Fruit fly (Drosophila melanogaster) Kc167 (cell line): ENCODE data around the gene CG9624.

Experiments
- Myc ChIP-seq: fragments of >200 bp; optimal IDR thresholded peaks from 2 replicates; lab custom pipeline; 2017; ENCODE audit warnings: missing external identifiers
- Sin3A ChIP-seq: fragments of >200 bp; optimal IDR thresholded peaks from 2 replicates; lab custom pipeline; 2018; ENCODE audit warnings: missing external identifiers
- h ChIP-seq: fragments of >200 bp; optimal IDR thresholded peaks from 3 replicates; lab custom pipeline; 2018; ENCODE audit warnings: missing external identifiers
- insv ChIP-seq: fragments of >200 bp; optimal IDR thresholded peaks from 3 replicates; lab custom pipeline; 2018; ENCODE audit warnings: missing external identifiers
- psq ChIP-seq: fragments of >200 bp; optimal IDR thresholded peaks from 2 replicates; lab custom pipeline; 2017; ENCODE audit warnings: missing external identifiers
- ttk ChIP-seq: sonication (Bioruptor generic); optimal IDR thresholded peaks from 2 replicates; lab custom pipeline; 2017; ENCODE audit warnings: missing external identifiers

Gene CG9624

dm6 chr3R:14229045-14229444 lies at the start of gene CG9624:
Gene CG9624, minus strand, starts transcription at chr3R:14229145.
- TF ChIP-seq psq (lab: Kevin White, UChicago) (no peak), Sin3A (no peak)

dm6 chr3R:14277894-14278522 lies 49.1 kb upstream of the CG9624 start:
- TF ChIP-seq h (lab: Kevin White, UChicago) (no peak), insv (lab: Kevin White, UChicago) (no peak), Sin3A (no peak), ttk (lab: Kevin White, UChicago) (no peak), psq (lab: Kevin White, UChicago) (no peak), Myc (lab: Kevin White, UChicago) (no peak)

- TF ChIP-seq psq (lab: Kevin White, UChicago), result no peak
- no peak for TF ChIP-seq Sin3A
- TF ChIP-seq insv (lab: Kevin White, UChicago), result no peak
Observed at dm6 chr3R:14275519-14276172, 46.7 kb upstream of the CG9624 start.

dm6 chr3R:14262087-14262486 lies 33.1 kb upstream of the CG9624 start, which contains the start of the genes CG14839 and CG14841:
Gene CG14839, plus strand, starts transcription at chr3R:14262387.
Gene CG14841, minus strand, starts transcription at chr3R:14262418.
- TF ChIP-seq ttk (lab: Kevin White, UChicago) (no peak), Sin3A (no peak), Myc (lab: Kevin White, UChicago) (no peak), insv (lab: Kevin White, UChicago) (no peak), psq (lab: Kevin White, UChicago) (no peak), h (lab: Kevin White, UChicago) (no peak)

- no peak for TF ChIP-seq Myc (lab: Kevin White, UChicago)
- no peak for TF ChIP-seq Sin3A
- TF ChIP-seq ttk (lab: Kevin White, UChicago), result no peak
- TF ChIP-seq psq (lab: Kevin White, UChicago), result no peak
- TF ChIP-seq h (lab: Kevin White, UChicago), result no peak
- TF ChIP-seq insv (lab: Kevin White, UChicago), result no peak
Observed at dm6 chr3R:14261113-14261512, 32.2 kb upstream of the CG9624 start, which contains the start of gene CG14840. Gene CG14840, minus strand, starts transcription at chr3R:14261213.

dm6 chr3R:14259821-14260220 lies 30.9 kb upstream of the CG9624 start, which contains the start of gene MetRS-m:
Gene MetRS-m, minus strand, starts transcription at chr3R:14259991.
- TF ChIP-seq Myc (lab: Kevin White, UChicago), result no peak
- no peak for TF ChIP-seq insv (lab: Kevin White, UChicago)
- TF ChIP-seq h (lab: Kevin White, UChicago), result no peak
- no peak for TF ChIP-seq psq (lab: Kevin White, UChicago)

- TF ChIP-seq Sin3A (no peak), psq (lab: Kevin White, UChicago) (no peak), insv (lab: Kevin White, UChicago) (no peak), ttk (lab: Kevin White, UChicago) (no peak), h (lab: Kevin White, UChicago) (no peak), Myc (lab: Kevin White, UChicago) (no peak)
Observed at dm6 chr3R:14255808-14256207, 26.9 kb upstream of the CG9624 start, which contains the start of gene CG43179. Gene CG43179, plus strand, starts transcription at chr3R:14256108.

- TF ChIP-seq ttk (lab: Kevin White, UChicago), result no peak
- no peak for TF ChIP-seq insv (lab: Kevin White, UChicago)
- no peak for TF ChIP-seq Myc (lab: Kevin White, UChicago)
- no peak for TF ChIP-seq Sin3A
- TF ChIP-seq psq (lab: Kevin White, UChicago), result no peak
- TF ChIP-seq h (lab: Kevin White, UChicago), result no peak
Observed at dm6 chr3R:14245371-14245770, 16.4 kb upstream of the CG9624 start, which contains the start of gene CG9616. Gene CG9616, minus strand, starts transcription at chr3R:14245471.

- no peak for TF ChIP-seq insv (lab: Kevin White, UChicago)
Observed at dm6 chr3R:14244577-14244976, 15.6 kb upstream of the CG9624 start, which contains the start of gene CG43291. Gene CG43291, minus strand, starts transcription at chr3R:14244677.

- TF ChIP-seq Myc (lab: Kevin White, UChicago), result no peak
- TF ChIP-seq insv (lab: Kevin White, UChicago), result no peak
- no peak for TF ChIP-seq ttk (lab: Kevin White, UChicago)
- TF ChIP-seq h (lab: Kevin White, UChicago), result no peak
- TF ChIP-seq psq (lab: Kevin White, UChicago), result no peak
- TF ChIP-seq Sin3A, result no peak
Observed at dm6 chr3R:14226662-14227061, 2.3 kb downstream of the CG9624 start, which contains the start of gene CG9631. Gene CG9631, minus strand, starts transcription at chr3R:14226762.

- TF ChIP-seq ttk (lab: Kevin White, UChicago) (no peak), insv (lab: Kevin White, UChicago) (no peak), h (lab: Kevin White, UChicago) (no peak), psq (lab: Kevin White, UChicago) (no peak), Sin3A (no peak), Myc (lab: Kevin White, UChicago) (no peak)
Observed at dm6 chr3R:14224105-14224574, 4.8 kb downstream of the CG9624 start, which contains the start of gene Sp212. Gene Sp212, minus strand, starts transcription at chr3R:14224155.

dm6 chr3R:14221484-14221883 lies 7.5 kb downstream of the CG9624 start, which contains the start of gene CG33109:
Gene CG33109, minus strand, starts transcription at chr3R:14221584.
- TF ChIP-seq ttk (lab: Kevin White, UChicago) (no peak), Sin3A (no peak)
